Worm (Caenorhabditis elegans): ENCODE results near the gene spch-1.

- no peak for TF ChIP-seq F13C5.2 (tag; optimal IDR thresholded peaks at IDR 0.05)
- TF ChIP-seq ama-1 (optimal IDR thresholded peaks at IDR 0.05), result no peak
- no peak for TF ChIP-seq hmbx-1 (tag; optimal IDR thresholded peaks at IDR 0.05)
- TF ChIP-seq hnd-1 (tag; optimal IDR thresholded peaks at IDR 0.05), result no peak
- no peak for TF ChIP-seq aly-1 (tag; optimal IDR thresholded peaks at IDR 0.05)
- TF ChIP-seq ceh-13 (GFP tag; optimal IDR thresholded peaks at IDR 0.05), result no peak
- no peak for TF ChIP-seq scrt-1 (GFP tag; IDR thresholded peaks at IDR 0.05)
- TF ChIP-seq flt-1 (GFP tag; IDR thresholded peaks at IDR 0.05), result no peak
Measured at ce11 chrIV:10157489-10158088, 46.2 kb upstream of the spch-1 start, which contains the start of gene ttr-53.
